Worm (Caenorhabditis elegans) whole organism, young adult: ENCODE data around the gene C15H7.3.

ENCODE experiments used
- F10E7.11 ChIP-seq: sonication (generic microtip); optimal IDR thresholded peaks from 2 replicates; lab custom pipeline; 2017; ENCODE audit warnings: mild to moderate bottlenecking, missing genetic modification characterization, moderate library complexity, missing compliant biosample characterization
- F49E8.2 ChIP-seq: sonication (generic microtip); optimal IDR thresholded peaks from 3 replicates; lab custom pipeline; 2017; ENCODE audit warnings: missing genetic modification characterization, mild to moderate bottlenecking, missing compliant biosample characterization, antibody characterized with exemption, moderate library complexity; ENCODE audit not compliant: insufficient read depth
- F52B5.7 ChIP-seq: sonication (generic microtip); optimal IDR thresholded peaks from 2 replicates; lab custom pipeline; 2016; ENCODE audit warnings: mild to moderate bottlenecking, missing genetic modification characterization, missing compliant biosample characterization
- F57C9.4 ChIP-seq: sonication (generic microtip); optimal IDR thresholded peaks from 2 replicates; lab custom pipeline; 2017; ENCODE audit warnings: mild to moderate bottlenecking, missing genetic modification characterization, missing compliant biosample characterization
- Y56A3A.18 ChIP-seq: fragments of 200-800 bp; sonication (Bioruptor generic); IDR thresholded peaks from 2 replicates; pipeline ENCODE4 v1.3.6; 2022; ENCODE audit warnings: missing genetic modification reagents, missing genetic modification characterization, missing compliant biosample characterization
- attf-3 ChIP-seq: fragments of 200-800 bp; sonication (Bioruptor generic); conservative IDR thresholded peaks from 2 replicates; pipeline ENCODE4 v1.3.6; 2022; ENCODE audit warnings: missing genetic modification reagents, missing genetic modification characterization, missing compliant biosample characterization
- dpl-1 ChIP-seq: fragments of 150-350 bp; optimal IDR thresholded peaks from 2 replicates; lab custom pipeline; 2014; ENCODE audit warnings: missing biosample characterization, missing genetic modification reagents, missing genetic modification characterization
- him-1 ChIP-seq: sonication (generic microtip); optimal IDR thresholded peaks from 2 replicates; lab custom pipeline; 2016; ENCODE audit warnings: missing genotype, missing genetic modification reagents, missing genetic modification characterization, missing compliant biosample characterization
- mel-28 ChIP-seq: sonication (generic microtip); optimal IDR thresholded peaks from 2 replicates; lab custom pipeline; 2016; ENCODE audit warnings: borderline replicate concordance, mild to moderate bottlenecking, missing genetic modification characterization, missing compliant biosample characterization

- no peak for TF ChIP-seq F49E8.2 (tag; lab: Kevin White, UChicago)
- no peak for TF ChIP-seq F52B5.7 (tag; lab: Kevin White, UChicago)
- TF ChIP-seq F57C9.4 (tag; lab: Kevin White, UChicago) = no peak
- no peak for TF ChIP-seq mel-28
- no peak for TF ChIP-seq attf-3 (GFP tag; lab: Robert Waterston, UW)
- no peak for TF ChIP-seq Y56A3A.18
- no peak for TF ChIP-seq dpl-1 (GFP tag; lab: Kevin White, UChicago)
- TF ChIP-seq F10E7.11 = no peak
- no peak for TF ChIP-seq him-1
These were observed 34.2 kb upstream of the C15H7.3 start, which contains the start of gene C07A9.10 for ce11 chrIII:9685959-9686358.
